Worm (Caenorhabditis elegans) whole organism, L4/young adult: Measurements from ENCODE around the gene F02D10.2.
A peak's percentile ranks its signal among the peaks of the same experiment; 100 is the strongest.

Experiments used
- W03F9.2 ChIP-seq: fragments of 150-350 bp; optimal IDR thresholded peaks from 2 replicates; lab custom pipeline; 2014; ENCODE audit warnings: missing biosample characterization, missing genetic modification characterization
- dao-5 ChIP-seq: sonication (generic microtip); optimal IDR thresholded peaks from 2 replicates; lab custom pipeline; 2016; ENCODE audit warnings: missing genotype, missing genetic modification characterization, moderate library complexity, missing compliant biosample characterization
- him-1 ChIP-seq: sonication (generic microtip); optimal IDR thresholded peaks from 2 replicates; lab custom pipeline; 2016; ENCODE audit warnings: missing genotype, missing genetic modification reagents, missing genetic modification characterization, missing compliant biosample characterization

DNA sequence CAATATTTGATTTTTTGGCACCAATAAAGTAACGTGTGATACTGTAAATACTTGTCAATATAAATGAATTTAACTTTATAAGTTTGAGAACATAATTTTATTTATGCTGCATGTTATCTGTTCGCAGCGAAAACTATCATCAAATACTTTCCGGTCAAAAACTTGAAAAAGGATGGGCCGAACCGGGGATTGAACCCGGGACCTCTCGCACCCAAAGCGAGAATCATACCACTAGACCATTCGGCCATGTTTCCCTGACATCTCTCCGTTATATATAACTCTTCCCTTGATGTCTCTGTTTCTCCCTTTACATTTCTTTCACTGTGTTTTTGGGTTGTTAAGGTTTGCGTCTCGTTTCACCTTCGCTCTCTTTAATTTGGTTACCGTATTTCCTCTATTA is 48.1 kb upstream of the F02D10.2 start:
- TF ChIP-seq W03F9.2 (tag; lab: Kevin White, UChicago), result peak; percentile 49
- peak; percentile 61 for TF ChIP-seq him-1 (tag; lab: Kevin White, UChicago)
- peak; percentile 78 for TF ChIP-seq dao-5
